Worm (Caenorhabditis elegans): ENCODE data around the gene ell-1.

DNA sequence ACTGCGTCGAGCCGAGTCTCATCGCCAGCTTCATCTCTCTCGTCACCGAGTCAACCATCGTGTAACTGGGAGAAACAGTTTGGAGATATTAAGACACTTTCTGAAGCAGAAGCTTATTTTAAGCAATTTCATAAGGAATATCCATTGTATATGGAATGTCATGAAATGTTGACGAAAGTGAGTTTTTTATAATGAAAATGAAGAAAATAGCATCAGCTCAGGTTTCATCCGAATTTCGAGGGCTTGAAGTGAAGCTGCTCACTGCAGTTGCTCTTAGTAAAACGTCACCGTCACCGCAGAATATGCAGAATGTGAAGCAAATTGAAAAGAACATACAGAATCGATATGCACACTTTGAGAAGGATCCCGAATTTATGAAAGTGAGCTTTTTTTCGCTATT lies 18.9 kb downstream of the ell-1 start:
- TF ChIP-seq snpc-4 (GFP tag; optimal IDR thresholded peaks at IDR 0.05) = no peak
- no peak for TF ChIP-seq snpc-4 (tag; optimal IDR thresholded peaks at IDR 0.05)
- no peak for TF ChIP-seq dpff-1 (tag; optimal IDR thresholded peaks at IDR 0.05)
- TF ChIP-seq F49E8.2 (tag; optimal IDR thresholded peaks at IDR 0.05; ENCODE audit: insufficient read depth) = no peak
